Fruit fly (Drosophila melanogaster) Kc167 (cell line): ENCODE data around the gene Rab8.

ENCODE experiments used
- Myc ChIP-seq: fragments of >200 bp; optimal IDR thresholded peaks from 2 replicates; lab custom pipeline; 2017; ENCODE audit warnings: missing external identifiers
- Sin3A ChIP-seq: fragments of >200 bp; optimal IDR thresholded peaks from 2 replicates; lab custom pipeline; 2018; ENCODE audit warnings: missing external identifiers
- h ChIP-seq: fragments of >200 bp; optimal IDR thresholded peaks from 3 replicates; lab custom pipeline; 2018; ENCODE audit warnings: missing external identifiers
- insv ChIP-seq: fragments of >200 bp; optimal IDR thresholded peaks from 3 replicates; lab custom pipeline; 2018; ENCODE audit warnings: missing external identifiers
- psq ChIP-seq: fragments of >200 bp; optimal IDR thresholded peaks from 2 replicates; lab custom pipeline; 2017; ENCODE audit warnings: missing external identifiers
- ttk ChIP-seq: sonication (Bioruptor generic); optimal IDR thresholded peaks from 2 replicates; lab custom pipeline; 2017; ENCODE audit warnings: missing external identifiers

Rab8 gene

DNA sequence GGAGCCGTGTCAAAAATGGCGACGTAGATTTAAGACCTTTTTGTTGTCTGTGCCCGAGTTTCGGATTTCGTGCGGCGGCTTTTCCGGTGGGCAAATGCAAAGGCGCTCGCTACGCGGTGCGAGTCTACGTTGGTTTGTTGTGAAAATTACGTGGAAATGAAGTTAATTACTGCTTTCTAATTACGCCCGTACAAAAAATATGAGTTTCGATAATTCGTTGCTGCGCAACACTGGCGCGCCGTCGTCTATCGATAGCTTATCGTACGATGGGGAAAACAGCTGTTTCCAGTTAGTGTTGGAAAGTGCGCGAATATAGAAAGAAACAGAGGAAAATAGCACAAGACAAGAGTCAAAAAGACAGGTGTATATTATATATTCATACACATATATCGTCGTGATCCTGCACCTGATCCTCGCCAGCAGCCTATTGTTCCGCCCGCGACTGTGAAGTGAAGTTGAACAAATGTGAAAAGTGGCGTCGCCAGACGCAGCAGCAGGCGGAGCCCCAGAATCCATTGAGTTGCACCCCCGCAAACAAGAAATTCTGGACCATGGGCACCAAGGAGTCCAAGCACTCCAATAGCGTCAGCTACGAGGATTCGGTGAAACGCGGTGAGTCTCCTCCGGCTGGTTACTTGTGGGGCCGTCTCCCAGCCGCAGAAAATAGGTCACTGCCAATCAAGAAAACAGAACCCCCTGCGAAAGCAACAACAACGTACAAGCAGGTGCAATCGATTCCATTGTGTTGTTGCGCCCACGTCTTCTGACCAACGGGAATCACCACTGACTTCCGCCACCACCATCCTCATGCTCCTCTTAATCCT lies at the start of gene Rab8, which contains the start of gene Usp32:
Gene Rab8, minus strand, starts transcription at position 236 of the 824 bp plus-strand sequence.
Gene Usp32, plus strand, starts transcription at position 297 of the 824 bp plus-strand sequence.
- TF ChIP-seq Sin3A (no peak), ttk (lab: Kevin White, UChicago) (no peak), psq (lab: Kevin White, UChicago) (no peak), h (lab: Kevin White, UChicago) (no peak), insv (no peak), Myc (lab: Kevin White, UChicago) (no peak)

DNA sequence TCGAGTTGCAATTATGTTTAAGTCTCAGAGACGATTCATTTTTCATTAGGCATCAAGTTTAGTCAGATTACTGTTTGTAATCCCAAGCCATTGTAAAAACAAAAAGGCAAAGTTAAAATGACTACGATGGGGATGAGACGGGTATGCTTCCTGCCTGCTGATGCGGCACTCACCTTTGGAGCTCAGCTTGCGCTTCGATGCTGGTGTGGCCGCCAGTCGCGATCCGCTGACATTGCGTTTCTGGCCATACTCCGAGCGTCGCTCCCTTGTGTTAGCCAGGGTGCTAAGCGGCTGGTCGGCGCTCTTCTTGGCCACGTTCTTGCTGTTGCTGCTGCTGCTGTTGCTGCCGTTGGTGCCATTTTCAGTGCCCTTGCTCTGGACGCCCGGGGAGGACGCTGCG lies 49.1 kb upstream of the Rab8 start:
- TF ChIP-seq insv (no peak), Sin3A (no peak), psq (lab: Kevin White, UChicago) (no peak), h (lab: Kevin White, UChicago) (no peak)

dm6 chr3L:19914833-19915232 lies 44.0 kb upstream of the Rab8 start, which contains the start of gene Rpn1:
Rpn1 (plus strand) TSS chr3L:19915051.
- TF ChIP-seq ttk (lab: Kevin White, UChicago) (no peak), h (lab: Kevin White, UChicago) (no peak), insv (no peak), Sin3A (no peak), psq (lab: Kevin White, UChicago) (no peak), Myc (lab: Kevin White, UChicago) (no peak)

- TF ChIP-seq insv (no peak), psq (lab: Kevin White, UChicago) (no peak), ttk (lab: Kevin White, UChicago) (no peak), Sin3A (no peak), h (lab: Kevin White, UChicago) (no peak), Myc (lab: Kevin White, UChicago) (no peak)
These were observed 42.6 kb upstream of the Rab8 start, which contains the start of gene Mtr3 for dm6 chr3L:19913328-19913936. Mtr3 (minus strand) TSS chr3L:19913715.

DNA sequence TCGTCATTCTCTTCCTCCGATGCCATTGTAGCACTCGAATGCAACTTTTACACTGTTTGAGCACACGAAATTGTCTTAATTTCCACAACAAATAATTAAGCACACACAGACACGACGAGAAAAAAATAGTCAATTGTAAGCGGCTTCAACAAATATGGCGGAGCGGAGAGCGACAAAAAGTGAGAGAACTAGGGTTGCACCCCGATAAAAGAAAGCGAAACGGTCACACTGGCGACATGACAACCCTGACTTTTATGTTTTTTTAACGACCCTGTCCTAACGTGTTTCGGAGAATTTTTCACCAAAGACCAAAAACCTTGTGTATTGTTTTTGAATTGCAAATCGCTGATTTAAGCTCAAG lies 39.2 kb upstream of the Rab8 start, which contains the start of the genes Mi-2 and Prp3:
Gene Mi-2, minus strand, starts transcription at position 162 of the 361 bp plus-strand sequence.
Gene Prp3, plus strand, starts transcription at position 247 of the 361 bp plus-strand sequence.
- no peak for TF ChIP-seq psq (lab: Kevin White, UChicago)

dm6 chr3L:19909234-19910053 lies 38.6 kb upstream of the Rab8 start:
- TF ChIP-seq h (lab: Kevin White, UChicago) (no peak), insv (no peak), psq (lab: Kevin White, UChicago) (peak; percentile 10), ttk (lab: Kevin White, UChicago) (no peak), Sin3A (no peak), Myc (lab: Kevin White, UChicago) (no peak)

dm6 chr3L:19908201-19909127 lies 37.6 kb upstream of the Rab8 start:
- TF ChIP-seq Sin3A: no peak
- no peak for TF ChIP-seq psq (lab: Kevin White, UChicago)
- no peak for TF ChIP-seq h (lab: Kevin White, UChicago)
- no peak for TF ChIP-seq insv
- TF ChIP-seq ttk (lab: Kevin White, UChicago): no peak
- TF ChIP-seq Myc (lab: Kevin White, UChicago): no peak

- TF ChIP-seq ttk (lab: Kevin White, UChicago): no peak
These were observed 36.8 kb upstream of the Rab8 start for dm6 chr3L:19907706-19908070.

DNA sequence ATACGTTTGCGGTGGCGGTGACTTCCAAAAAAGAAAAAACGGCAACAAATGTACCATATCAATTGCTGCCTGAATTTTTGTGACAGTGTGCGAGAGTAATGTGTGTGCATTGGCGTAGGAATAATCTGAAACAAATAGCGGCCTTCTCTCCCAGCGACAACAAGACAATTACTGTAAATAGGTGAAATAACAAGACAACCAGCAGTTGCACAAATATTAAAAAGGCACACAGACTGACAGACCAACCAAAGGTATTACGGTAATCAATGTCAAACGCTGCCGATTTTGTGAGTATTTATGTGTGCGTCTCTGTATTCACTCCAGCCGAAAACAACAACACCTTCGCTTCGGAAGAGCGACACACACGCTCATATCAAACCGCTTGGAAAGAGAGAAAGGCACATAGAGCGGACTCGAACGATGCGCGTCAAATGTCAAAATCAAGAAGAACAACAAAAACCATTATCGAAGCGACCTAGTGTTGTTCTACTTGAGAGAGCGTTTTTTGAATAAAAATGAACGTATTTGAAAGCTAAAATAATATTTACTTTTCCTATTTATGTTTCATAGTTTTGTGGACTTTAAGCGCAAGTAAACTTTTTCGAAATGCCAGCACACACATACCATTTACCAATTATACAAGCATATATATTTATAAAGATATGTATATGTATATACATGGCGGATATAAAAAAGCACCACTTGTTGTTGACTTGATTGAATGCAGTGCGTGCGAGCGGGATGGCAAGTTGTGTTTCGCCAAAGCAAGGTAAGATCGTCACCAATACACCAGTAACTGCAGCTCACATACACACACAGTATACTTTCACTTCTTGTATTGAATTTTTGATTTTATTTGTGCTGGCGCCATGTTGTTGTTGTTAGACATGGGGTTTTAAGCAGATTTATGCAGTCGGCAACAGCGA lies 36.2 kb upstream of the Rab8 start:
- TF ChIP-seq psq (lab: Kevin White, UChicago) (no peak), ttk (lab: Kevin White, UChicago) (no peak), insv (no peak), Sin3A (no peak), h (lab: Kevin White, UChicago) (no peak), Myc (lab: Kevin White, UChicago) (no peak)

- TF ChIP-seq ttk (lab: Kevin White, UChicago) (no peak), psq (lab: Kevin White, UChicago) (no peak), Myc (lab: Kevin White, UChicago) (no peak), h (lab: Kevin White, UChicago) (no peak), Sin3A (no peak), insv (no peak)
These were observed 35.4 kb upstream of the Rab8 start for dm6 chr3L:19906148-19906752.
